Fruit fly (Drosophila melanogaster) whole organism, prepupa: ENCODE data around the gene apn.

Experiments
- Ets96B ChIP-seq: fragments of 200-800 bp; optimal IDR thresholded peaks from 2 replicates; lab custom pipeline; 2019; ENCODE audit warnings: missing biosample characterization, mild to moderate bottlenecking, missing genetic modification characterization, moderate library complexity
- dac ChIP-seq: fragments of 200-800 bp; sonication (Bioruptor generic); optimal IDR thresholded peaks from 2 replicates; lab custom pipeline; 2017; ENCODE audit warnings: missing biosample characterization, mild to moderate bottlenecking, missing genetic modification characterization
- fkh ChIP-seq: fragments of 200-800 bp; sonication (Bioruptor generic); optimal IDR thresholded peaks from 3 replicates; lab custom pipeline; 2017; ENCODE audit warnings: missing biosample characterization, mild to moderate bottlenecking, missing genetic modification characterization, moderate library complexity

- no peak for TF ChIP-seq fkh (GFP tag; lab: Kevin White, UChicago)
- no peak for TF ChIP-seq dac (GFP tag; lab: Kevin White, UChicago)
- no peak for TF ChIP-seq Ets96B
Measured at dm6 chr3R:13270648-13271047, 18.0 kb downstream of the apn start.
